Worm (Caenorhabditis elegans) whole organism, late embryonic: ENCODE measurements around the gene nspd-2.
A peak's percentile ranks its signal among the peaks of the same experiment; 100 is the strongest.

ENCODE experiments used
- C08G9.2 ChIP-seq: sonication (generic microtip); optimal IDR thresholded peaks from 2 replicates; lab custom pipeline; 2016; ENCODE audit warnings: mild to moderate bottlenecking, missing genetic modification characterization, moderate library complexity, missing compliant biosample characterization
- F13H6.1 ChIP-seq: sonication (generic microtip); optimal IDR thresholded peaks from 2 replicates; lab custom pipeline; 2016; ENCODE audit warnings: missing genetic modification characterization, missing compliant biosample characterization
- K02D7.2 ChIP-seq: sonication (generic microtip); optimal IDR thresholded peaks from 2 replicates; lab custom pipeline; 2017; ENCODE audit warnings: mild to moderate bottlenecking, missing genetic modification characterization, missing compliant biosample characterization
- ama-1 ChIP-seq: fragments of 150-350 bp; optimal IDR thresholded peaks from 2 replicates; lab custom pipeline; 2014
- ceh-2 ChIP-seq: sonication (generic microtip); optimal IDR thresholded peaks from 2 replicates; lab custom pipeline; 2016; ENCODE audit warnings: missing genotype, missing genetic modification characterization, missing compliant biosample characterization
- ceh-24 ChIP-seq: sonication (generic microtip); optimal IDR thresholded peaks from 2 replicates; lab custom pipeline; 2016; ENCODE audit warnings: mild to moderate bottlenecking, missing genetic modification characterization, missing compliant biosample characterization
- ceh-30 ChIP-seq: fragments of 150-350 bp; optimal IDR thresholded peaks from 2 replicates; lab custom pipeline; 2014; ENCODE audit warnings: missing biosample characterization, missing genetic modification characterization
- ceh-31 ChIP-seq: sonication (generic microtip); optimal IDR thresholded peaks from 2 replicates; lab custom pipeline; 2016; ENCODE audit warnings: missing genetic modification characterization, missing compliant biosample characterization
- ceh-45 ChIP-seq: fragments of 200-800 bp; sonication (Bioruptor generic); IDR thresholded peaks from 2 replicates; pipeline ENCODE4 v1.3.6; 2022; ENCODE audit warnings: missing genetic modification reagents, missing genetic modification characterization, missing compliant biosample characterization
- ceh-48 ChIP-seq: sonication (generic microtip); optimal IDR thresholded peaks from 2 replicates; lab custom pipeline; 2016; ENCODE audit warnings: missing genetic modification characterization, inconsistent platforms, missing compliant biosample characterization
- ceh-9 ChIP-seq: sonication (generic microtip); optimal IDR thresholded peaks from 2 replicates; lab custom pipeline; 2016; ENCODE audit warnings: mild to moderate bottlenecking, missing genetic modification characterization, inconsistent platforms, missing compliant biosample characterization
- dmd-4 ChIP-seq: sonication (generic microtip); optimal IDR thresholded peaks from 2 replicates; lab custom pipeline; 2016; ENCODE audit warnings: borderline replicate concordance, missing genetic modification characterization, missing compliant biosample characterization
- ets-4 ChIP-seq: sonication (generic microtip); optimal IDR thresholded peaks from 2 replicates; lab custom pipeline; 2016; ENCODE audit warnings: missing genetic modification characterization, missing compliant biosample characterization
- eyg-1 ChIP-seq: sonication (generic microtip); optimal IDR thresholded peaks from 2 replicates; lab custom pipeline; 2016; ENCODE audit warnings: missing genotype, missing genetic modification characterization, missing compliant biosample characterization
- fax-1 ChIP-seq: sonication (generic microtip); optimal IDR thresholded peaks from 2 replicates; lab custom pipeline; 2016; ENCODE audit warnings: missing genotype, missing genetic modification characterization, missing compliant biosample characterization
- fkh-6 ChIP-seq: sonication (generic microtip); optimal IDR thresholded peaks from 2 replicates; lab custom pipeline; 2016; ENCODE audit warnings: missing genetic modification characterization, missing compliant biosample characterization
- gmeb-2 ChIP-seq: sonication (generic microtip); optimal IDR thresholded peaks from 2 replicates; lab custom pipeline; 2016; ENCODE audit warnings: missing genetic modification characterization, inconsistent platforms, missing compliant biosample characterization
- hlh-13 ChIP-seq: fragments of 200-800 bp; sonication (Bioruptor generic); optimal IDR thresholded peaks from 2 replicates; lab custom pipeline; 2018; ENCODE audit warnings: mild to moderate bottlenecking, missing genetic modification characterization, missing compliant biosample characterization
- hlh-15 ChIP-seq: sonication (generic microtip); optimal IDR thresholded peaks from 2 replicates; lab custom pipeline; 2016; ENCODE audit warnings: missing genetic modification characterization, missing compliant biosample characterization
- hlh-30 ChIP-seq: sonication (generic microtip); optimal IDR thresholded peaks from 2 replicates; lab custom pipeline; 2017; ENCODE audit warnings: antibody characterized with exemption, missing genetic modification characterization, missing compliant biosample characterization; ENCODE audit not compliant: insufficient read depth
- hlh-6 ChIP-seq: sonication (generic microtip); optimal IDR thresholded peaks from 2 replicates; lab custom pipeline; 2016; ENCODE audit warnings: missing genotype, missing genetic modification characterization, missing compliant biosample characterization
- hlh-8 ChIP-seq: sonication (generic microtip); optimal IDR thresholded peaks from 2 replicates; lab custom pipeline; 2016; ENCODE audit warnings: missing genotype, missing genetic modification characterization, missing compliant biosample characterization
- lim-6 ChIP-seq: sonication (generic microtip); optimal IDR thresholded peaks from 2 replicates; lab custom pipeline; 2016; ENCODE audit warnings: missing genetic modification characterization, missing compliant biosample characterization
- lin-11 ChIP-seq: fragments of 200-800 bp; sonication (Bioruptor generic); optimal IDR thresholded peaks from 2 replicates; lab custom pipeline; 2018; ENCODE audit warnings: mild to moderate bottlenecking, missing genetic modification characterization, missing compliant biosample characterization
- madf-2 ChIP-seq: sonication (generic microtip); optimal IDR thresholded peaks from 2 replicates; lab custom pipeline; 2017; ENCODE audit warnings: missing genetic modification characterization, missing compliant biosample characterization
- nfya-1 ChIP-seq: sonication (generic microtip); optimal IDR thresholded peaks from 2 replicates; lab custom pipeline; 2017; ENCODE audit warnings: missing genetic modification characterization, mild to moderate bottlenecking, missing compliant biosample characterization, antibody characterized with exemption, moderate library complexity
- nhr-11 ChIP-seq: fragments of 150-350 bp; optimal IDR thresholded peaks from 2 replicates; lab custom pipeline; 2014; ENCODE audit warnings: missing biosample characterization, missing genetic modification characterization
- nhr-232 ChIP-seq: sonication (generic microtip); optimal IDR thresholded peaks from 2 replicates; lab custom pipeline; 2016; ENCODE audit warnings: missing genetic modification characterization, missing compliant biosample characterization
- odd-2 ChIP-seq: sonication (generic microtip); optimal IDR thresholded peaks from 2 replicates; lab custom pipeline; 2017; ENCODE audit warnings: antibody characterized with exemption, mild to moderate bottlenecking, missing genetic modification characterization, missing compliant biosample characterization
- pat-9 ChIP-seq: fragments of 200-800 bp; sonication (Bioruptor generic); optimal IDR thresholded peaks from 2 replicates; lab custom pipeline; 2018; ENCODE audit warnings: mild to moderate bottlenecking, missing genetic modification characterization, moderate library complexity, missing compliant biosample characterization
- pax-1 ChIP-seq: fragments of 150-350 bp; optimal IDR thresholded peaks from 2 replicates; lab custom pipeline; 2014; ENCODE audit warnings: missing biosample characterization, missing genetic modification characterization
- pha-4 ChIP-seq: fragments of 150-350 bp; optimal IDR thresholded peaks from 2 replicates; lab custom pipeline; 2018; ENCODE audit warnings: missing biosample characterization, missing genetic modification reagents, missing genetic modification characterization
- pqm-1 ChIP-seq: sonication (generic microtip); optimal IDR thresholded peaks from 2 replicates; lab custom pipeline; 2016; ENCODE audit warnings: missing genetic modification characterization, missing compliant biosample characterization
- pros-1 ChIP-seq: fragments of 150-350 bp; optimal IDR thresholded peaks from 2 replicates; lab custom pipeline; 2014; ENCODE audit warnings: missing biosample characterization, missing genetic modification reagents, missing genetic modification characterization
- ref-2 ChIP-seq: sonication (generic microtip); optimal IDR thresholded peaks from 2 replicates; lab custom pipeline; 2016; ENCODE audit warnings: missing genetic modification characterization, missing compliant biosample characterization
- rnt-1 ChIP-seq: sonication (generic microtip); optimal IDR thresholded peaks from 2 replicates; lab custom pipeline; 2016; ENCODE audit warnings: missing genetic modification characterization, missing compliant biosample characterization
- sdc-2 ChIP-seq: sonication (generic microtip); optimal IDR thresholded peaks from 2 replicates; lab custom pipeline; 2016; ENCODE audit warnings: missing genotype, missing genetic modification characterization, missing compliant biosample characterization
- ttx-3 ChIP-seq: sonication (generic microtip); optimal IDR thresholded peaks from 2 replicates; lab custom pipeline; 2016; ENCODE audit warnings: missing genetic modification reagents, missing genetic modification characterization, missing compliant biosample characterization
- unc-3 ChIP-seq, 2 experiments: fragments of 200-800 bp in 1 of 2; sonication (Bioruptor generic) in 1 of 2; sonication (generic microtip) in 1 of 2; conservative IDR thresholded peaks in 1 of 2; optimal IDR thresholded peaks in 1 of 2; 2 replicates each; pipeline versions ENCODE4 v1.3.6 to Lab custom; 2016 to 2022; ENCODE audit warnings: missing compliant biosample characterization in 2 of 2, missing genetic modification characterization in 2 of 2, missing genetic modification reagents in 1 of 2
- unc-42 ChIP-seq: sonication (generic microtip); optimal IDR thresholded peaks from 2 replicates; lab custom pipeline; 2016; ENCODE audit warnings: missing genotype, missing genetic modification characterization, missing compliant biosample characterization
- unc-86 ChIP-seq: sonication (generic microtip); optimal IDR thresholded peaks from 2 replicates; lab custom pipeline; 2016; ENCODE audit warnings: missing genetic modification characterization, missing compliant biosample characterization
- ztf-16 ChIP-seq: sonication (generic microtip); optimal IDR thresholded peaks from 2 replicates; lab custom pipeline; 2017; ENCODE audit warnings: missing genetic modification characterization, missing compliant biosample characterization

Gene nspd-2

ce11 chrIV:9811487-9811886, 32.4 kb upstream of the nspd-2 start:
- no peak for TF ChIP-seq pros-1
- no peak for TF ChIP-seq hlh-8 (tag; lab: Kevin White, UChicago)
- TF ChIP-seq fax-1 = no peak
- no peak for TF ChIP-seq lim-6 (tag; lab: Kevin White, UChicago)

ce11 chrIV:9815432-9815831, 28.4 kb upstream of the nspd-2 start, which contains the start of gene egl-20:
TSS of gene egl-20 (minus strand) at chrIV:9815532.
- no peak for TF ChIP-seq unc-3 (GFP tag; conservative IDR thresholded peaks at IDR 0.05; lab: Robert Waterston, UW)
- TF ChIP-seq unc-3 (tag; optimal IDR thresholded peaks at IDR 0.05; lab: Kevin White, UChicago) = no peak
- TF ChIP-seq ceh-24 = no peak
- no peak for TF ChIP-seq pha-4
- no peak for TF ChIP-seq F13H6.1
- TF ChIP-seq fax-1 = no peak
- TF ChIP-seq K02D7.2 (tag; lab: Kevin White, UChicago) = no peak
- TF ChIP-seq ceh-48 = no peak
- no peak for TF ChIP-seq eyg-1 (tag; lab: Kevin White, UChicago)
- no peak for TF ChIP-seq hlh-13
- no peak for TF ChIP-seq gmeb-2 (tag; lab: Kevin White, UChicago)
- TF ChIP-seq pat-9 (tag; lab: Kevin White, UChicago) = no peak
- TF ChIP-seq ceh-30 (tag; lab: Kevin White, UChicago) = no peak
- TF ChIP-seq rnt-1 (tag; lab: Kevin White, UChicago) = no peak
- no peak for TF ChIP-seq ztf-16 (tag; lab: Kevin White, UChicago)
- TF ChIP-seq unc-42 (tag; lab: Kevin White, UChicago) = no peak
- no peak for TF ChIP-seq pqm-1 (tag; lab: Kevin White, UChicago)
- no peak for TF ChIP-seq nfya-1 (tag; lab: Kevin White, UChicago)
- TF ChIP-seq, all 69 proteins: peak for 0

ce11 chrIV:9821621-9822020, 22.2 kb upstream of the nspd-2 start, which contains the start of gene col-123:
TSS of gene col-123 (plus strand) at chrIV:9821921.
- TF ChIP-seq hlh-6 (no peak), ceh-2 (tag; lab: Kevin White, UChicago) (no peak), lim-6 (tag; lab: Kevin White, UChicago) (no peak), ceh-24 (no peak), F13H6.1 (no peak), fkh-6 (tag; lab: Kevin White, UChicago) (no peak), nhr-11 (tag; lab: Kevin White, UChicago) (no peak), unc-3 (GFP tag; conservative IDR thresholded peaks at IDR 0.05; lab: Robert Waterston, UW) (no peak), unc-3 (tag; optimal IDR thresholded peaks at IDR 0.05; lab: Kevin White, UChicago) (no peak), ztf-16 (tag; lab: Kevin White, UChicago) (no peak), hlh-15 (tag; lab: Kevin White, UChicago) (no peak), sdc-2 (tag; lab: Kevin White, UChicago) (no peak), hlh-30 (no peak), madf-2 (tag; lab: Kevin White, UChicago) (no peak), pax-1 (tag; lab: Kevin White, UChicago) (no peak), pha-4 (no peak)
- TF ChIP-seq, all 69 proteins: peak for 0

DNA sequence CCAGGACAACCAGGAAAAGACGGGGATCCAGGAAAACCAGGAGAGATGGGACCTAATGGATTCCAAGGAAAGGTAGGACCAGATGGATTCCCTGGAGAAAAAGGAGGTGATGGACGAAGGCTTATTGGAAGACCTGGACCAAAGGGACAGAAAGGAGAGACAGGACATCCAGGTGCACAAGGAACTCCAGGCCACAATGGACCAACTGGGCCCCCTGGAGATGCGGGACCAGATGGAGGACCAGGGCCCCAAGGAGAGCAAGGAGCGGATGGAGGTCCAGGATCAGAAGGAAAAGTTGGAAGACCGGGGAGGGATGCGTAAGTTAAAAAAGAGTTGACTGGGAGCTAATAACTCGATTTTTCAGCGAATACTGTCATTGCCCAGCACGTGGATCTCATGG, 21.3 kb upstream of the nspd-2 start:
- no peak for TF ChIP-seq ceh-31 (tag; lab: Kevin White, UChicago)
- peak; percentile 9 for TF ChIP-seq C08G9.2

DNA sequence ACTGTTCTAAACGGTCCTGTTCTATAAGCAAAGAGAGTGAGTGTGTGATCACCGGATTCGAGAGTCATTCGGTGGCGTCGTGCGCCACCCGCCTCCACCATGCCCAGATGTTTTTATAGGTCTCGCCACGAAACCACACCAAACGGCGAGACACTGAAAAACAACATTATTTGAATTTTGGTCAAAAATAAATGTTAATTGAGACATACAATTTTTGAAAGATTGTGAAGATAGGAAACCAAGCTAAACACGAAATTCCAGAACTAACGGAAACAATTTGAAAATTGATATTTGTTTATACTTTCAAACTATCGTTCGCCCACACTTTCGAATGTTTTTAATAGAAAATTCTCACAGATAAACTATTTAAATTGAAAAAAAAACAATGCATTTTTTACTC, 19.4 kb upstream of the nspd-2 start, which contains the start of gene catp-6:
Gene catp-6 (minus strand): TSS at position 101 of the 400 bp plus-strand sequence.
- TF ChIP-seq ztf-16 (tag; lab: Kevin White, UChicago) (no peak), ttx-3 (tag; lab: Kevin White, UChicago) (no peak), nhr-232 (tag; lab: Kevin White, UChicago) (no peak), ama-1 (lab: Kevin White, UChicago) (no peak), odd-2 (no peak), ets-4 (tag; lab: Kevin White, UChicago) (no peak), ref-2 (no peak), hlh-30 (no peak), lin-11 (tag; lab: Kevin White, UChicago) (no peak), hlh-15 (tag; lab: Kevin White, UChicago) (no peak), unc-86 (tag; lab: Kevin White, UChicago) (no peak), dmd-4 (tag; lab: Kevin White, UChicago) (no peak), K02D7.2 (tag; lab: Kevin White, UChicago) (no peak), fax-1 (no peak), ceh-45 (no peak), ceh-9 (tag; lab: Kevin White, UChicago) (no peak)
